Fruit fly (Drosophila melanogaster): Measurements from ENCODE around the gene RYa-R.

Gene RYa-R

dm6 chr3R:27026009-27026408, 29.2 kb downstream of the RYa-R start, which contains the start of gene CG6271:
Gene CG6271 (minus strand): TSS chr3R:27026109.
- TF ChIP-seq Crg-1 (GFP tag; optimal IDR thresholded peaks at IDR 0.05), result no peak
- no peak for TF ChIP-seq pad (GFP tag; optimal IDR thresholded peaks at IDR 0.05)
- no peak for TF ChIP-seq CG11617 (GFP tag; optimal IDR thresholded peaks at IDR 0.05)
- TF ChIP-seq cic (GFP tag; optimal IDR thresholded peaks at IDR 0.05), result no peak
- no peak for TF ChIP-seq CG12768 (GFP tag; optimal IDR thresholded peaks at IDR 0.05)
- TF ChIP-seq Clk (GFP tag; optimal IDR thresholded peaks at IDR 0.05), result no peak

- TF ChIP-seq CG1620 (GFP tag; optimal IDR thresholded peaks at IDR 0.05) (no peak), ovo (GFP tag; optimal IDR thresholded peaks at IDR 0.05) (no peak), cnc (optimal IDR thresholded peaks at IDR 0.05) (no peak), tj (GFP tag; optimal IDR thresholded peaks at IDR 0.05) (no peak), CG7101 (tag; optimal IDR thresholded peaks at IDR 0.05) (no peak), pad (GFP tag; optimal IDR thresholded peaks at IDR 0.05) (no peak), bab1 (GFP tag; optimal IDR thresholded peaks at IDR 0.05) (no peak), CG33017 (tag; optimal IDR thresholded peaks at IDR 0.05) (no peak), Crg-1 (GFP tag; optimal IDR thresholded peaks at IDR 0.05) (no peak), kay (GFP tag; ENCODE audit: borderline replicate concordance) (no peak)
These were observed 37.2 kb downstream of the RYa-R start for dm6 chr3R:27033935-27034334.

- TF ChIP-seq bab1 (GFP tag; optimal IDR thresholded peaks at IDR 0.05) (no peak), CG7101 (tag; optimal IDR thresholded peaks at IDR 0.05) (no peak), toe (GFP tag; optimal IDR thresholded peaks at IDR 0.05) (no peak)
These were observed 43.3 kb downstream of the RYa-R start for dm6 chr3R:27040044-27040443.

dm6 chr3R:27048561-27049270, 51.9 kb downstream of the RYa-R start, which contains the start of gene TwdlT:
Gene TwdlT (plus strand): TSS chr3R:27049220.
- TF ChIP-seq CG33017 (tag; optimal IDR thresholded peaks at IDR 0.05) (no peak), tj (GFP tag; optimal IDR thresholded peaks at IDR 0.05) (no peak), Hr96 (GFP tag; optimal IDR thresholded peaks at IDR 0.05) (no peak), CG7101 (tag; optimal IDR thresholded peaks at IDR 0.05) (no peak), bab1 (GFP tag; optimal IDR thresholded peaks at IDR 0.05) (no peak), CG14711 (tag; optimal IDR thresholded peaks at IDR 0.05) (no peak), CG5204 (GFP tag; optimal IDR thresholded peaks at IDR 0.05) (no peak), pad (GFP tag; optimal IDR thresholded peaks at IDR 0.05) (no peak), cnc (optimal IDR thresholded peaks at IDR 0.05) (no peak), CG1620 (GFP tag; optimal IDR thresholded peaks at IDR 0.05) (no peak), toe (GFP tag; optimal IDR thresholded peaks at IDR 0.05) (no peak), CG7045 (GFP tag; optimal IDR thresholded peaks at IDR 0.05) (no peak), Clk (GFP tag; optimal IDR thresholded peaks at IDR 0.05) (no peak), Mnt (GFP tag; optimal IDR thresholded peaks at IDR 0.05) (no peak)

- TF ChIP-seq cnc (optimal IDR thresholded peaks at IDR 0.05) (no peak), ovo (GFP tag; optimal IDR thresholded peaks at IDR 0.05) (no peak), CG12768 (GFP tag; optimal IDR thresholded peaks at IDR 0.05) (no peak), Mnt (GFP tag; optimal IDR thresholded peaks at IDR 0.05) (no peak)
These were observed 52.8 kb downstream of the RYa-R start for dm6 chr3R:27049549-27049948.

dm6 chr3R:27056152-27056551, 59.4 kb downstream of the RYa-R start:
- TF ChIP-seq CG7101 (tag; optimal IDR thresholded peaks at IDR 0.05), result no peak
- TF ChIP-seq ovo (GFP tag; optimal IDR thresholded peaks at IDR 0.05), result no peak
- no peak for TF ChIP-seq kay (GFP tag; ENCODE audit: borderline replicate concordance)
- no peak for TF ChIP-seq CG14711 (tag; optimal IDR thresholded peaks at IDR 0.05)

dm6 chr3R:27061916-27062315, 65.1 kb downstream of the RYa-R start, which contains the start of gene CG34292:
Gene CG34292 (plus strand): TSS chr3R:27062216.
- no peak for TF ChIP-seq CG33017 (tag; optimal IDR thresholded peaks at IDR 0.05)
- no peak for TF ChIP-seq ovo (GFP tag; optimal IDR thresholded peaks at IDR 0.05)
- no peak for TF ChIP-seq toe (GFP tag; optimal IDR thresholded peaks at IDR 0.05)
- no peak for TF ChIP-seq CG11617 (GFP tag; optimal IDR thresholded peaks at IDR 0.05)
- no peak for TF ChIP-seq kay (GFP tag; ENCODE audit: borderline replicate concordance)
- TF ChIP-seq Mnt (GFP tag; optimal IDR thresholded peaks at IDR 0.05), result no peak
- no peak for TF ChIP-seq CG7045 (GFP tag; optimal IDR thresholded peaks at IDR 0.05)
- no peak for TF ChIP-seq Crg-1 (GFP tag; optimal IDR thresholded peaks at IDR 0.05)
- no peak for TF ChIP-seq CG5204 (GFP tag; optimal IDR thresholded peaks at IDR 0.05)
- TF ChIP-seq cnc (optimal IDR thresholded peaks at IDR 0.05), result no peak
- no peak for TF ChIP-seq pad (GFP tag; optimal IDR thresholded peaks at IDR 0.05)

- TF ChIP-seq tj (GFP tag; optimal IDR thresholded peaks at IDR 0.05) (no peak), CG33017 (tag; optimal IDR thresholded peaks at IDR 0.05) (no peak), Crg-1 (GFP tag; optimal IDR thresholded peaks at IDR 0.05) (no peak), pad (GFP tag; optimal IDR thresholded peaks at IDR 0.05) (no peak), CG5204 (GFP tag; optimal IDR thresholded peaks at IDR 0.05) (no peak), bab1 (GFP tag; optimal IDR thresholded peaks at IDR 0.05) (no peak), CG7045 (GFP tag; optimal IDR thresholded peaks at IDR 0.05) (no peak), cnc (optimal IDR thresholded peaks at IDR 0.05) (no peak), Hr96 (GFP tag; optimal IDR thresholded peaks at IDR 0.05) (no peak), CG1620 (GFP tag; optimal IDR thresholded peaks at IDR 0.05) (no peak), toe (GFP tag; optimal IDR thresholded peaks at IDR 0.05) (no peak), CG7101 (tag; optimal IDR thresholded peaks at IDR 0.05) (no peak), CG11617 (GFP tag; optimal IDR thresholded peaks at IDR 0.05) (no peak), Mnt (GFP tag; optimal IDR thresholded peaks at IDR 0.05) (no peak), kay (GFP tag; ENCODE audit: borderline replicate concordance) (no peak), cic (GFP tag; optimal IDR thresholded peaks at IDR 0.05) (no peak), CG14711 (tag; optimal IDR thresholded peaks at IDR 0.05) (no peak), ovo (GFP tag; optimal IDR thresholded peaks at IDR 0.05) (no peak)
These were observed 67.3 kb downstream of the RYa-R start, which contains the start of gene Nep5 for dm6 chr3R:27064099-27064498. Gene Nep5 (minus strand): TSS chr3R:27064199.

All from whole organism, adult.